Fruit fly (Drosophila melanogaster) whole organism, embryonic: ENCODE data around the gene Sas-4.
A peak's percentile ranks its signal among the peaks of the same experiment; 100 is the strongest.

Experiments used
- CG13424 ChIP-seq: fragments of 200-800 bp; sonication (Bioruptor generic); optimal IDR thresholded peaks from 2 replicates; lab custom pipeline; 2019; ENCODE audit warnings: missing biosample characterization, mild to moderate bottlenecking, missing genetic modification characterization, moderate library complexity
- CG13894 ChIP-seq: fragments of 200-800 bp; sonication (Bioruptor generic); optimal IDR thresholded peaks from 3 replicates; lab custom pipeline; 2018; ENCODE audit warnings: missing biosample characterization, mild to moderate bottlenecking, missing genetic modification characterization, moderate library complexity
- CG14710 ChIP-seq: fragments of 200-800 bp; sonication (Bioruptor generic); optimal IDR thresholded peaks from 3 replicates; lab custom pipeline; 2019; ENCODE audit warnings: missing biosample characterization, mild to moderate bottlenecking, missing genetic modification characterization, moderate library complexity
- CG14965 ChIP-seq: fragments of 200-800 bp; sonication (Bioruptor generic); optimal IDR thresholded peaks from 2 replicates; lab custom pipeline; 2016; ENCODE audit warnings: missing biosample characterization, missing genetic modification characterization, borderline replicate concordance
- CG15011 ChIP-seq: fragments of 200-800 bp; sonication (Bioruptor generic); optimal IDR thresholded peaks from 3 replicates; lab custom pipeline; 2018; ENCODE audit warnings: missing biosample characterization, mild to moderate bottlenecking, missing genetic modification characterization
- CG1529 ChIP-seq: fragments of 200-800 bp; sonication (Bioruptor generic); optimal IDR thresholded peaks from 3 replicates; lab custom pipeline; 2018; ENCODE audit warnings: missing biosample characterization, missing genetic modification characterization
- CG16815 ChIP-seq: fragments of 200-800 bp; sonication (Bioruptor generic); optimal IDR thresholded peaks from 3 replicates; lab custom pipeline; 2017; ENCODE audit warnings: missing biosample characterization, mild to moderate bottlenecking, missing genetic modification characterization
- CG1832 ChIP-seq: fragments of 200-800 bp; sonication (Bioruptor generic); optimal IDR thresholded peaks from 2 replicates; lab custom pipeline; 2017; ENCODE audit warnings: missing biosample characterization, mild to moderate bottlenecking, missing genetic modification characterization, inconsistent platforms
- CG2129 ChIP-seq: fragments of 200-800 bp; sonication (Bioruptor generic); IDR thresholded peaks from 2 replicates; pipeline ENCODE4 v1.3.6; 2022; ENCODE audit warnings: missing biosample characterization, missing genetic modification characterization; ENCODE audit not compliant: partially characterized antibody
- CG2199 ChIP-seq: fragments of 200-800 bp; sonication (Bioruptor generic); IDR thresholded peaks from 3 replicates; pipeline ENCODE4 v1.3.6; 2022; ENCODE audit warnings: missing biosample characterization, missing genetic modification characterization
- CG30020 ChIP-seq: fragments of 200-800 bp; optimal IDR thresholded peaks from 2 replicates; lab custom pipeline; 2019; ENCODE audit warnings: missing biosample characterization, mild to moderate bottlenecking, missing genetic modification characterization, moderate library complexity
- CG34376 ChIP-seq: fragments of 200-800 bp; sonication (Bioruptor generic); optimal IDR thresholded peaks from 2 replicates; lab custom pipeline; 2018; ENCODE audit warnings: missing biosample characterization, mild to moderate bottlenecking, missing genetic modification characterization
- CG42726 ChIP-seq: fragments of 200-800 bp; sonication (Bioruptor generic); IDR thresholded peaks from 2 replicates; pipeline ENCODE4 v1.3.6; 2022; ENCODE audit warnings: missing biosample characterization, missing genetic modification characterization; ENCODE audit not compliant: partially characterized antibody
- CG4328 ChIP-seq: fragments of 200-800 bp; sonication (Bioruptor generic); optimal IDR thresholded peaks from 3 replicates; lab custom pipeline; 2017; ENCODE audit warnings: missing biosample characterization, missing genetic modification reagents, missing genetic modification characterization
- CG6254 ChIP-seq: fragments of 200-800 bp; sonication (Bioruptor generic); optimal IDR thresholded peaks from 3 replicates; lab custom pipeline; 2017; ENCODE audit warnings: mild to moderate bottlenecking, missing biosample characterization, missing genetic modification reagents, missing genetic modification characterization
- CG7786 ChIP-seq: fragments of 200-800 bp; sonication (Bioruptor generic); optimal IDR thresholded peaks from 2 replicates; lab custom pipeline; 2016; ENCODE audit warnings: missing biosample characterization, missing genetic modification characterization
- CG8290 ChIP-seq, 3 experiments: fragments of 200-800 bp; sonication (Bioruptor generic); optimal IDR thresholded peaks; 2 replicates each; lab custom pipeline; 2016 to 2019; ENCODE audit warnings: missing biosample characterization in 3 of 3, missing genetic modification characterization in 3 of 3, mild to moderate bottlenecking in 2 of 3, moderate library complexity in 1 of 3
- D19A ChIP-seq: fragments of 200-800 bp; optimal IDR thresholded peaks from 3 replicates; lab custom pipeline; 2019; ENCODE audit warnings: missing biosample characterization, mild to moderate bottlenecking, missing genetic modification characterization, moderate library complexity
- Dref ChIP-seq: fragments of 200-800 bp; sonication (Bioruptor generic); IDR thresholded peaks from 2 replicates; pipeline ENCODE4 v1.3.6; 2022; ENCODE audit warnings: missing biosample characterization, missing genetic modification characterization
- Ets65A ChIP-seq: fragments of 200-800 bp; sonication (Bioruptor generic); peaks from one replicate; lab custom pipeline; 2016; ENCODE audit warnings: missing biosample characterization, missing genetic modification characterization
- HLH4C ChIP-seq: fragments of 200-800 bp; sonication (Bioruptor generic); IDR thresholded peaks from 3 replicates; pipeline ENCODE4 v1.3.6; 2022; ENCODE audit warnings: missing biosample characterization, missing genetic modification characterization; ENCODE audit not compliant: partially characterized antibody
- Hand ChIP-seq: fragments of 200-800 bp; sonication (Bioruptor generic); optimal IDR thresholded peaks from 2 replicates; lab custom pipeline; 2017; ENCODE audit warnings: mild to moderate bottlenecking, missing biosample characterization, missing genetic modification reagents, missing genetic modification characterization
- Hsf ChIP-seq: fragments of 200-800 bp; sonication (Bioruptor generic); optimal IDR thresholded peaks from 3 replicates; lab custom pipeline; 2016; ENCODE audit warnings: missing biosample characterization, missing genetic modification characterization
- Lim3 ChIP-seq: fragments of 200-800 bp; sonication (Bioruptor generic); IDR thresholded peaks from 2 replicates; pipeline ENCODE4 v1.3.6; 2022; ENCODE audit warnings: missing biosample characterization, missing genetic modification characterization
- Mad ChIP-seq: fragments of 200-800 bp; sonication (Bioruptor generic); optimal IDR thresholded peaks from 2 replicates; lab custom pipeline; 2016; ENCODE audit warnings: missing biosample characterization, missing genetic modification characterization
- Med ChIP-seq: fragments of 200-800 bp; sonication (Bioruptor generic); peaks from one replicate; lab custom pipeline; 2016; ENCODE audit warnings: missing biosample characterization, missing genetic modification characterization, mild to moderate bottlenecking, inconsistent platforms, moderate library complexity
- Mrtf ChIP-seq: fragments of 200-800 bp; sonication (Bioruptor generic); IDR thresholded peaks from 3 replicates; pipeline ENCODE4 v1.3.6; 2022; ENCODE audit warnings: missing biosample characterization, missing genetic modification characterization
- Oli ChIP-seq: fragments of 200-800 bp; sonication (Bioruptor generic); optimal IDR thresholded peaks from 2 replicates; lab custom pipeline; 2018; ENCODE audit warnings: missing biosample characterization, mild to moderate bottlenecking, missing genetic modification characterization, moderate library complexity
- Pdp1 ChIP-seq, 2 experiments: fragments of 200-800 bp; sonication (Bioruptor generic); optimal IDR thresholded peaks; 3 replicates each; lab custom pipeline; 2016; ENCODE audit warnings: missing biosample characterization in 2 of 2, missing genetic modification characterization in 2 of 2, mild to moderate bottlenecking in 1 of 2, moderate library complexity in 1 of 2
- Sox102F ChIP-seq: fragments of 200-800 bp; sonication (Bioruptor generic); optimal IDR thresholded peaks from 2 replicates; lab custom pipeline; 2018; ENCODE audit warnings: missing biosample characterization, mild to moderate bottlenecking, missing genetic modification characterization, moderate library complexity
- ac ChIP-seq: fragments of 200-800 bp; sonication (Bioruptor generic); optimal IDR thresholded peaks from 3 replicates; lab custom pipeline; 2017; ENCODE audit warnings: missing biosample characterization, mild to moderate bottlenecking, missing genetic modification characterization
- cad ChIP-seq: fragments of >200 bp; optimal IDR thresholded peaks from 2 replicates; lab custom pipeline; 2017; ENCODE audit warnings: missing biosample characterization, missing genetic modification characterization
- crol ChIP-seq: fragments of 200-800 bp; sonication (Bioruptor generic); IDR thresholded peaks from 2 replicates; pipeline ENCODE4 v1.3.6; 2022; ENCODE audit warnings: missing biosample characterization, missing genetic modification characterization
- da ChIP-seq: fragments of 200-800 bp; sonication (Bioruptor generic); optimal IDR thresholded peaks from 2 replicates; lab custom pipeline; 2016; ENCODE audit warnings: missing biosample characterization, missing genetic modification characterization
- dati ChIP-seq: fragments of 200-800 bp; sonication (Bioruptor generic); IDR thresholded peaks from 2 replicates; pipeline ENCODE4 v1.3.6; 2022; ENCODE audit warnings: missing biosample characterization, missing genetic modification characterization
- dpn ChIP-seq, 2 experiments: fragments of 200-800 bp; sonication (Bioruptor generic); optimal IDR thresholded peaks; 3 replicates each; lab custom pipeline; 2016; ENCODE audit warnings: missing biosample characterization in 2 of 2, missing genetic modification characterization in 2 of 2
- ems ChIP-seq: fragments of 200-800 bp; sonication (Bioruptor generic); optimal IDR thresholded peaks from 3 replicates; lab custom pipeline; 2016; ENCODE audit warnings: missing biosample characterization, missing genetic modification characterization
- eve ChIP-seq, 2 experiments: fragments of >200 bp; optimal IDR thresholded peaks; 2 replicates each; lab custom pipeline; 2017; ENCODE audit warnings: missing biosample characterization in 2 of 2, missing genetic modification characterization in 2 of 2
- hth ChIP-seq: fragments of >200 bp; optimal IDR thresholded peaks from 2 replicates; lab custom pipeline; 2017; ENCODE audit warnings: inconsistent platforms
- insv ChIP-seq, 2 experiments: fragments of 200-800 bp; sonication (Bioruptor generic); optimal IDR thresholded peaks; 3 replicates each; lab custom pipeline; 2016 to 2018; ENCODE audit warnings: missing biosample characterization in 2 of 2, missing genetic modification characterization in 2 of 2
- oc ChIP-seq: fragments of 200-800 bp; sonication (Bioruptor generic); optimal IDR thresholded peaks from 2 replicates; lab custom pipeline; 2018; ENCODE audit warnings: missing biosample characterization, mild to moderate bottlenecking, missing genetic modification characterization, moderate library complexity
- onecut ChIP-seq: fragments of 200-800 bp; sonication (Bioruptor generic); IDR thresholded peaks from 2 replicates; pipeline ENCODE4 v1.3.6; 2022; ENCODE audit warnings: missing biosample characterization, missing genetic modification characterization
- pros ChIP-seq: fragments of 200-800 bp; sonication (Bioruptor generic); optimal IDR thresholded peaks from 3 replicates; lab custom pipeline; 2019; ENCODE audit warnings: missing biosample characterization, mild to moderate bottlenecking, missing genetic modification characterization, moderate library complexity
- sens ChIP-seq: fragments of 200-800 bp; sonication (Bioruptor generic); peaks from one replicate; lab custom pipeline; 2016; ENCODE audit warnings: missing biosample characterization, missing genetic modification characterization
- shn ChIP-seq: fragments of 200-800 bp; sonication (Bioruptor generic); optimal IDR thresholded peaks from 3 replicates; lab custom pipeline; 2016; ENCODE audit warnings: missing biosample characterization, missing genetic modification characterization
- sima ChIP-seq: fragments of 200-800 bp; sonication (Bioruptor generic); optimal IDR thresholded peaks from 2 replicates; lab custom pipeline; 2016; ENCODE audit warnings: missing biosample characterization, missing genetic modification characterization
- slou ChIP-seq: fragments of 200-800 bp; sonication (Bioruptor generic); optimal IDR thresholded peaks from 3 replicates; lab custom pipeline; 2016; ENCODE audit warnings: missing biosample characterization, missing genetic modification characterization
- unc-4 ChIP-seq: fragments of 200-800 bp; sonication (Bioruptor generic); IDR thresholded peaks from 2 replicates; pipeline ENCODE4 v1.3.6; 2022; ENCODE audit warnings: missing biosample characterization, missing genetic modification characterization; ENCODE audit not compliant: partially characterized antibody
- vfl ChIP-seq: fragments of 200-800 bp; sonication (Bioruptor generic); optimal IDR thresholded peaks from 2 replicates; lab custom pipeline; 2016; ENCODE audit warnings: missing biosample characterization, missing genetic modification characterization

Sas-4 gene

DNA sequence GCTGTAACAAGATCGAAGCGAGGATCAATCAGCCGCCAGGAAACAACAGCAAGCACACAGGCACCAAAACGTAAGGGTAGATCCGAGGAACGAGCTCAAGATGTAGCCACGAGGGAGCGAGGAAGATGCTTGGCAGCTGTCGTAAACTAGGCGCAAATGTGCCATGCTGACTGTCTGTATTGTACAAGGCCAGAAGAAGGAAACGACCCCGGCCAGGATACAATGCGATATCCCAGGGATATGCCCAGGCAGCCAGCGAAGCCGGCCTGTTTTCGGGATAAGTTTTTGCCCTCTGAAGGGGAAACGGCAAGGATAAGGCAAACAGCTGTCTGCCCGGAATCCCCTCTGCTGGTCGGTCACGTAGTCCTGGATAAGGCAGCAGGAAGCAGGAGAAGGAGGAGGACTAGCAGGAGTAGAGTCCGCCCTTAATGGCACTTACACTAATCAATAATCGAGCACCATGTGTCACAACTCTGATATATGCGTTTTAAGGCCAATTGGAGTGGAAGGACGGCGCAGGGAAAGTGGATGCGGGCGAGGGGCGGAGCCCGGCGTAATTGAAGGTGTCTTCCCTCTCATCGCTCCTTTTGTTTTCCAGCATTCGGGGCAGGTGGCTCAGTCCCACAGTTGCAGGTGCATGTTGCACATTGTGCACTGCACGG, 45.5 kb upstream of the Sas-4 start (continued):
- TF ChIP-seq da (GFP tag; lab: Kevin White, UChicago) (peak; percentile 30), pros (GFP tag; lab: Kevin White, UChicago) (peak; percentile 90), CG13424 (tag; lab: Kevin White, UChicago) (no peak), Hand (GFP tag; lab: Kevin White, UChicago) (no peak), CG34376 (no peak), CG30020 (tag; lab: Kevin White, UChicago) (no peak), ac (GFP tag; lab: Kevin White, UChicago) (peak; percentile 84), CG2199 (peak; percentile 85), CG42726 (GFP tag; lab: Robert Waterston, UW) (no peak), insv (GFP tag; optimal IDR thresholded peaks at IDR 0.05; lab: Kevin White, UChicago) (peak in 1 of 2 experiments; percentile 76), Ets65A (GFP tag; lab: Kevin White, UChicago) (peak; percentile 14), Oli (tag; lab: Kevin White, UChicago) (no peak), Mad (GFP tag; lab: Kevin White, UChicago) (no peak), Mrtf (GFP tag; lab: Robert Waterston, UW) (no peak), CG1529 (no peak), onecut (GFP tag; lab: Robert Waterston, UW) (peak; percentile 43; the same call in 1 of the 2 replicates), slou (GFP tag; lab: Kevin White, UChicago) (no peak), Dref (no peak), Hsf (GFP tag; lab: Kevin White, UChicago) (no peak), CG2129 (GFP tag; lab: Robert Waterston, UW) (no peak), CG13894 (tag; lab: Kevin White, UChicago) (no peak), dpn (GFP tag; optimal IDR thresholded peaks at IDR 0.05; lab: Kevin White, UChicago) (no peak), CG4328 (GFP tag; lab: Kevin White, UChicago) (no peak), CG15011 (no peak), Lim3 (GFP tag; lab: Robert Waterston, UW) (no peak), Med (peak; percentile 9), crol (GFP tag; lab: Robert Waterston, UW) (peak; percentile 62; the same call in 1 of the 2 replicates), hth (lab: Kevin White, UChicago) (peak; percentile 62), Sox102F (no peak), cad (peak; percentile 49), oc (tag; lab: Kevin White, UChicago) (no peak), CG16815 (no peak), eve (GFP tag; optimal IDR thresholded peaks at IDR 0.05; lab: Kevin White, UChicago) (no peak), sima (no peak)

dm6 chr3R:7107713-7108588, 43.2 kb upstream of the Sas-4 start:
- peak; percentile 51 for TF ChIP-seq D19A (tag; lab: Kevin White, UChicago)
- peak; percentile 43 for TF ChIP-seq CG6254 (GFP tag; lab: Kevin White, UChicago)
- peak; percentile 80 for TF ChIP-seq sens (GFP tag; lab: Kevin White, UChicago)
- no peak for TF ChIP-seq CG8290 (GFP tag; optimal IDR thresholded peaks at IDR 0.05; lab: Kevin White, UChicago)
- peak in 1 of 2 experiments; percentile 14 for TF ChIP-seq CG8290 (tag; optimal IDR thresholded peaks at IDR 0.05; lab: Kevin White, UChicago)
- no peak for TF ChIP-seq CG14710 (tag; lab: Kevin White, UChicago)
- TF ChIP-seq vfl (GFP tag; lab: Kevin White, UChicago) = peak; percentile 12
- no peak for TF ChIP-seq unc-4 (GFP tag; lab: Robert Waterston, UW)
- no peak for TF ChIP-seq dati (GFP tag; lab: Robert Waterston, UW)
- peak; percentile 26 for TF ChIP-seq CG1832 (GFP tag; lab: Kevin White, UChicago)
- peak in 1 of 2 experiments; percentile 35 for TF ChIP-seq Pdp1 (GFP tag; optimal IDR thresholded peaks at IDR 0.05; lab: Kevin White, UChicago)
- peak; percentile 74 for TF ChIP-seq Med
- TF ChIP-seq HLH4C = no peak
- no peak for TF ChIP-seq CG14965 (GFP tag; lab: Kevin White, UChicago)
- no peak for TF ChIP-seq ems (GFP tag; lab: Kevin White, UChicago)
- TF ChIP-seq shn (GFP tag; lab: Kevin White, UChicago) = peak; percentile 9
- peak; percentile 33 for TF ChIP-seq CG7786 (GFP tag; lab: Kevin White, UChicago)
